Worm (Caenorhabditis elegans) whole organism, L2 larva: ENCODE measurements around the gene Y62H9A.1.

Source experiments
- F13H6.1 ChIP-seq: sonication (generic microtip); optimal IDR thresholded peaks from 2 replicates; lab custom pipeline; 2016; ENCODE audit warnings: missing genetic modification characterization, missing compliant biosample characterization
- R02D3.7 ChIP-seq: fragments of 150-350 bp; optimal IDR thresholded peaks from 2 replicates; lab custom pipeline; 2014; ENCODE audit warnings: missing biosample characterization, missing genetic modification characterization
- ZK546.5 ChIP-seq: sonication (generic microtip); optimal IDR thresholded peaks from 2 replicates; lab custom pipeline; 2017; ENCODE audit warnings: missing biosample characterization, missing genetic modification characterization
- alr-1 ChIP-seq: fragments of 150-350 bp; optimal IDR thresholded peaks from 2 replicates; lab custom pipeline; 2014; ENCODE audit warnings: missing biosample characterization, missing genetic modification characterization
- aly-2 ChIP-seq: fragments of 150-350 bp; optimal IDR thresholded peaks from 2 replicates; lab custom pipeline; 2014; ENCODE audit warnings: missing biosample characterization, missing genetic modification characterization
- blmp-1 ChIP-seq: sonication (generic microtip); optimal IDR thresholded peaks from 2 replicates; lab custom pipeline; 2017; ENCODE audit warnings: missing genetic modification characterization, mild to moderate bottlenecking, missing compliant biosample characterization, antibody characterized with exemption, moderate library complexity; ENCODE audit not compliant: insufficient read depth
- ceh-16 ChIP-seq: fragments of 150-350 bp; optimal IDR thresholded peaks from 2 replicates; lab custom pipeline; 2014; ENCODE audit warnings: missing biosample characterization, missing genetic modification characterization
- ceh-82 ChIP-seq: fragments of 150-350 bp; optimal IDR thresholded peaks from 2 replicates; lab custom pipeline; 2014; ENCODE audit warnings: missing biosample characterization, missing genetic modification characterization
- crh-2 ChIP-seq: sonication (generic microtip); optimal IDR thresholded peaks from 2 replicates; lab custom pipeline; 2017; ENCODE audit warnings: missing biosample characterization, missing genetic modification characterization
- dmd-4 ChIP-seq: sonication (generic microtip); optimal IDR thresholded peaks from 2 replicates; lab custom pipeline; 2017; ENCODE audit warnings: missing biosample characterization, missing genetic modification characterization
- egl-27 ChIP-seq: sonication (generic microtip); optimal IDR thresholded peaks from 3 replicates; lab custom pipeline; 2017; ENCODE audit warnings: missing biosample characterization, missing genetic modification reagents, missing genetic modification characterization
- elt-1 ChIP-seq: fragments of 150-350 bp; optimal IDR thresholded peaks from 2 replicates; lab custom pipeline; 2014; ENCODE audit warnings: missing biosample characterization, missing genetic modification characterization
- elt-3 ChIP-seq: sonication (generic microtip); optimal IDR thresholded peaks from 2 replicates; lab custom pipeline; 2017; ENCODE audit warnings: missing biosample characterization, missing genetic modification characterization
- fos-1 ChIP-seq: fragments of 150-350 bp; optimal IDR thresholded peaks from 2 replicates; lab custom pipeline; 2014; ENCODE audit warnings: missing biosample characterization, missing genetic modification characterization
- gmeb-1 ChIP-seq: fragments of 150-350 bp; optimal IDR thresholded peaks from 2 replicates; lab custom pipeline; 2014; ENCODE audit warnings: missing biosample characterization, missing genetic modification characterization
- lin-11 ChIP-seq: fragments of 150-350 bp; sonication (generic microtip); optimal IDR thresholded peaks from 2 replicates; lab custom pipeline; 2014; ENCODE audit warnings: missing biosample characterization, missing genetic modification characterization, inconsistent platforms, mixed read lengths
- lin-39 ChIP-seq: fragments of 150-350 bp; optimal IDR thresholded peaks from 2 replicates; lab custom pipeline; 2014; ENCODE audit warnings: missing biosample characterization, missing genetic modification reagents, missing genetic modification characterization
- lsy-2 ChIP-seq, 2 experiments: fragments of 150-350 bp in 1 of 2; sonication (generic microtip) in 1 of 2; optimal IDR thresholded peaks; 2 replicates each; lab custom pipeline; 2014 to 2017; ENCODE audit warnings: missing biosample characterization in 2 of 2, missing genetic modification characterization in 2 of 2
- mab-5 ChIP-seq: fragments of 150-350 bp; optimal IDR thresholded peaks from 2 replicates; lab custom pipeline; 2014; ENCODE audit warnings: missing biosample characterization, missing genetic modification characterization
- mbf-1 ChIP-seq: sonication (generic microtip); optimal IDR thresholded peaks from 2 replicates; lab custom pipeline; 2017; ENCODE audit warnings: missing biosample characterization, missing genetic modification characterization
- nhr-10 ChIP-seq: sonication (generic microtip); optimal IDR thresholded peaks from 2 replicates; lab custom pipeline; 2017; ENCODE audit warnings: missing biosample characterization, missing genetic modification characterization
- nhr-12 ChIP-seq: fragments of 150-350 bp; optimal IDR thresholded peaks from 2 replicates; lab custom pipeline; 2014; ENCODE audit warnings: missing biosample characterization, missing genetic modification characterization
- nhr-129 ChIP-seq: fragments of 150-350 bp; optimal IDR thresholded peaks from 2 replicates; lab custom pipeline; 2014; ENCODE audit warnings: missing biosample characterization, missing genetic modification characterization
- nhr-21 ChIP-seq: fragments of 150-350 bp; optimal IDR thresholded peaks from 2 replicates; lab custom pipeline; 2014; ENCODE audit warnings: missing biosample characterization, missing genetic modification characterization
- nhr-237 ChIP-seq: fragments of 150-350 bp; optimal IDR thresholded peaks from 2 replicates; lab custom pipeline; 2014; ENCODE audit warnings: missing biosample characterization, missing genetic modification characterization
- nhr-25 ChIP-seq: fragments of 150-350 bp; sonication (generic microtip); optimal IDR thresholded peaks from 3 replicates; lab custom pipeline; 2014; ENCODE audit warnings: missing biosample characterization, missing genetic modification characterization
- nhr-77 ChIP-seq: fragments of 150-350 bp; optimal IDR thresholded peaks from 2 replicates; lab custom pipeline; 2014; ENCODE audit warnings: missing biosample characterization, missing genetic modification characterization
- peb-1 ChIP-seq: fragments of 150-350 bp; optimal IDR thresholded peaks from 2 replicates; lab custom pipeline; 2014; ENCODE audit warnings: missing biosample characterization, missing genetic modification characterization
- skn-1 ChIP-seq: sonication (generic microtip); optimal IDR thresholded peaks from 2 replicates; lab custom pipeline; 2017; ENCODE audit warnings: missing biosample characterization, missing genetic modification characterization
- sma-3 ChIP-seq: sonication (generic microtip); optimal IDR thresholded peaks from 2 replicates; lab custom pipeline; 2016; ENCODE audit warnings: missing genetic modification reagents, missing genetic modification characterization, missing compliant biosample characterization
- unc-39 ChIP-seq: fragments of 150-350 bp; optimal IDR thresholded peaks from 2 replicates; lab custom pipeline; 2014; ENCODE audit warnings: missing biosample characterization, missing genetic modification characterization
- unc-62 ChIP-seq: fragments of 150-350 bp; optimal IDR thresholded peaks from 2 replicates; lab custom pipeline; 2014; ENCODE audit warnings: missing biosample characterization, missing genetic modification reagents, missing genetic modification characterization
- zag-1 ChIP-seq: fragments of 150-350 bp; optimal IDR thresholded peaks from 2 replicates; lab custom pipeline; 2014; ENCODE audit warnings: missing biosample characterization, missing genetic modification characterization
- ztf-1 ChIP-seq: fragments of 200-800 bp; sonication (Bioruptor generic); conservative IDR thresholded peaks from 2 replicates; pipeline ENCODE4 v1.3.6; 2022; ENCODE audit warnings: missing genetic modification characterization, missing compliant biosample characterization
- ztf-11 ChIP-seq: sonication (generic microtip); optimal IDR thresholded peaks from 2 replicates; lab custom pipeline; 2017; ENCODE audit warnings: missing biosample characterization, missing genetic modification characterization
- ztf-4 ChIP-seq: fragments of 150-350 bp; optimal IDR thresholded peaks from 2 replicates; lab custom pipeline; 2014; ENCODE audit warnings: missing biosample characterization, missing genetic modification characterization

Y62H9A.1 gene

DNA sequence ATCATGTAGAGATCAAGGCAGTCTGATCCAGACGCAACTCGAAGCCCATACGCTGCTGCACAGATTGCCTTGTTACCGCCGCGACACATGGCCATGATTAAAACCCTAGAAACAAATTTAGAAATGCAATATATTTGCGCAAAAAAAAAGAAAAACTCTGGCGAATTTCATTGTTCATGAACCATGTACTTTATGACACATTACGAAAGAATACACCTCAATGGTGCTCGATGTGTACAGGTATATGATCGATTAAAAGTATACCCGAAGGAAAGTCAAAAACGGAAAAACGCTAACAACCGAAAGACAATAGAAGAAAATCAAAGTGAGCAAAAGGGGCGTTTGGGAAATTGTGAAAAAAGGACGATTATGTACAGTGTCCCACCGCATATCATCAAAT lies 17.0 kb downstream of the Y62H9A.1 start, which contains the start of gene Y62H9A.8:
TSS of gene Y62H9A.8 (minus strand) at position 101 of the 400 bp plus-strand sequence.
- TF ChIP-seq nhr-10 (tag; lab: Kevin White, UChicago) (no peak), lsy-2 (tag; optimal IDR thresholded peaks at IDR 0.05; lab: Kevin White, UChicago) (no peak), dmd-4 (no peak)

DNA sequence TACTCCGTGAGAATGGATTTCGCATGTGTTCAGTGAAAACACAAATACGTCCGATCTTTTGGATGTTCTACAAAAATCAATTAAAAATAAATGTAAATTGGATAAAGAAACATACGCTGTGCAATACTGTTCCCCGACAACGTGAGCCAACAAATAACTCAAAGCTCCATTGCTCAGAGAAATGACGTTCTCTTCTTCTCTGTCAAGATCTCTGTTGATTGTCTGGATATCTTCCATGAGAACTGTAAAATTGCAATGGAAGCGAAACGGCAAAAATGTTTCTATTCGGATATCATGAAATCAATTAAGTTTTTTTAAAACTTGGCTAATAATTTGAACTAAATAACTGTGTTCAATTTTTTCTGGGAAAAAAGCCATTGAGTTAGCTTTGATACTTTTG lies 21.4 kb downstream of the Y62H9A.1 start:
- TF ChIP-seq elt-1 (tag; lab: Kevin White, UChicago) (no peak), ztf-11 (tag; lab: Kevin White, UChicago) (no peak), nhr-10 (tag; lab: Kevin White, UChicago) (no peak), lin-11 (tag; lab: Kevin White, UChicago) (no peak), nhr-25 (no peak), nhr-77 (tag; lab: Kevin White, UChicago) (no peak), alr-1 (tag; lab: Kevin White, UChicago) (no peak), ztf-4 (tag; lab: Kevin White, UChicago) (no peak), F13H6.1 (tag; lab: Kevin White, UChicago) (no peak)
- TF ChIP-seq, all 48 proteins: peak for 0

DNA sequence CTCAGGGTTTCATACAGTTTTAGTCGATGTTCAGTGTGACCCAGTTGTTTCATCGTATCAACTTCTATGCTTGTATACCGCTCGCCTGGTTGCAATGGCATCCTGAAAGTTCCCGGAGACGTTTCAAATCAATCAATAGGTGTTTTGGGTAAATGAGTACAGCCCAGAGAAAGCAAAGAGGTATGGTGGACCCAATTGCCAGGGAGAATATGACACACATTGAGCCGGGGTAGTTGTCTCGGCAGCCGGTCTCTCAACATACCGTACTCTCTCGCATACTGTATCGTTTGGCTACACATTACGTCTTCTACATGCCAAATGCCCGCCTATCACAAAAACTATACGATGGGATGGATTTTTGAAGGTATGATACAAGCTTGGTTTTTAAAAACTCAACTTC lies 22.7 kb downstream of the Y62H9A.1 start, which contains the start of gene Y62H9A.9:
TSS of gene Y62H9A.9 (minus strand) at position 101 of the 400 bp plus-strand sequence.
- TF ChIP-seq lin-39 (tag; lab: Kevin White, UChicago) (no peak), ZK546.5 (tag; lab: Kevin White, UChicago) (no peak), lin-11 (tag; lab: Kevin White, UChicago) (no peak), fos-1 (tag; lab: Kevin White, UChicago) (no peak), sma-3 (no peak), aly-2 (tag; lab: Kevin White, UChicago) (no peak), crh-2 (tag; lab: Kevin White, UChicago) (no peak), nhr-10 (tag; lab: Kevin White, UChicago) (no peak), nhr-21 (no peak), ceh-16 (tag; lab: Kevin White, UChicago) (no peak), R02D3.7 (tag; lab: Kevin White, UChicago) (no peak), unc-39 (tag; lab: Kevin White, UChicago) (no peak), unc-62 (GFP tag; lab: Kevin White, UChicago) (no peak), gmeb-1 (tag; lab: Kevin White, UChicago) (no peak), nhr-129 (tag; lab: Kevin White, UChicago) (no peak), F13H6.1 (tag; lab: Kevin White, UChicago) (no peak)

DNA sequence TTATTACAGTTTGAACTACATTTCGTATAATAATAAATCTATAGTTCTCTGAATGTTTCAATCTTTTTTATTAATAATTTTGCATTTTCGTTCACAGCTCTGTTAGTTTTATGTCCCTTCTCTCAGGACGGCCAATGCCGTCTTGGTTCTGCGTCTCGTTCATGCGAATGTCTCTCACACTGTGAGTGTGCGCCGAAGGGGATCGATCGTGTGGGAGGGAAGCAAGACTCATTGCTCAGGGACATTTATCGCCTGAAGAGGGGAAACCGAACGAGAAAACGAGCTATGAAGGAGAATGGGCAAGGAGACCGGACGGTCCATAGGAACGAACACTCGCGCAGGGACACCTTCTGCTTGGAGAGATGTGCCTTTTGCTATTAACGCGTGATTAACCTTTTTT lies 23.7 kb downstream of the Y62H9A.1 start:
- TF ChIP-seq zag-1 (tag; lab: Kevin White, UChicago) (no peak), mab-5 (tag; lab: Kevin White, UChicago) (peak; percentile 1)

DNA sequence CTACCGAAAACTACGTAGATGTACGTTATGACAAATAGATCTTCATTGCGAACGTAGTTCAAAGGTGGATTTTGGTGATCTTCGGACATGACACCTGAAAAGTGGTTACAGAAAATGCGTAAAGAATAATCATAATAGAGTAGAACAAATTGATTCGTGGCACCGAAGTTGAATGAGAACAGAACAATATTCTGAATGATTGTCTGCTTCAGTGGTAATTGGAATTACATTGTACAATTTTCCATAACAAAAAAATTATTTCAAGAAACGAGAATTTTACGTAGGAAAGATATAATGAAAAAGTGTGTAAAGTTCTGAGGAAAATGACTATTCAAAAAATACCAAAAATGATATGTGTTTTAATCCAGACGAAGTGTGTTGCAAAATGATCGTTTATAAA lies 27.3 kb downstream of the Y62H9A.1 start, which contains the start of gene Y62H9A.10:
TSS of gene Y62H9A.10 (minus strand) at position 101 of the 400 bp plus-strand sequence.
- TF ChIP-seq nhr-21 (no peak), zag-1 (tag; lab: Kevin White, UChicago) (no peak), blmp-1 (tag; lab: Kevin White, UChicago) (no peak), nhr-25 (no peak), nhr-237 (no peak), nhr-12 (tag; lab: Kevin White, UChicago) (no peak), lin-39 (tag; lab: Kevin White, UChicago) (no peak), elt-3 (tag; lab: Kevin White, UChicago) (no peak), egl-27 (tag; lab: Kevin White, UChicago) (no peak), unc-62 (GFP tag; lab: Kevin White, UChicago) (no peak), skn-1 (tag; lab: Kevin White, UChicago) (no peak), ceh-82 (tag; lab: Kevin White, UChicago) (no peak), dmd-4 (no peak), peb-1 (tag; lab: Kevin White, UChicago) (no peak), elt-1 (tag; lab: Kevin White, UChicago) (no peak), lin-11 (tag; lab: Kevin White, UChicago) (no peak), ztf-1 (GFP tag; lab: Robert Waterston, UW) (no peak), R02D3.7 (tag; lab: Kevin White, UChicago) (no peak), mbf-1 (tag; lab: Kevin White, UChicago) (no peak), ceh-16 (tag; lab: Kevin White, UChicago) (no peak)
